Worm (Caenorhabditis elegans): ENCODE data around the gene glt-5.
"Not testable (repeated sequence)": the region's sequence is repeated elsewhere in the genome, so short reads cannot be mapped to it uniquely, and the experiment has no call there.

The glt-5 gene

DNA sequence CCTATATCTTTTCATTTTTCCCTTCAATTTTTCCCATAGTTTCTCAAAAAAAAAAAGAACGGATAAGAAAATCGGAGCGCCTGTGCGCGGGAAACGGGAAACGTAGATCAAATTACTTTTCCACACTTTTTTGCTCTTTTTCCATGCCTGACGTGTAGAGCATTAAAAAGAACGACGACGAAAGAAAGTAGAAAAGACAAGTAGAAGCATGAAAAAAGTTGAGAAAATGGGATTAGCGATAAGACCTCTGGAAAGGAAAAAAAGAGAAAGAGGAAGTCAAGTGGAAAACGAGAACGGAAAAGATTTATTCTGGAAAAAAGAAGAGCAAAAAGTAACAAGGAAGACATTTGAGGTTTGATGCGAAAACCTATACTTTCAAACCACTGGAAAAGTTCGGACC is 19.8 kb upstream of the glt-5 start:
- no peak for TF ChIP-seq tbx-37 (GFP tag; conservative IDR thresholded peaks at IDR 0.05)
- no peak for TF ChIP-seq B0310.2 (tag; optimal IDR thresholded peaks at IDR 0.05)
- no peak for TF ChIP-seq F13C5.2 (tag; optimal IDR thresholded peaks at IDR 0.05)
- no peak for TF ChIP-seq aly-1 (tag; optimal IDR thresholded peaks at IDR 0.05)
- TF ChIP-seq ceh-36 (tag; optimal IDR thresholded peaks at IDR 0.05): no peak
- TF ChIP-seq scrt-1 (GFP tag; IDR thresholded peaks at IDR 0.05): no peak
- no peak for TF ChIP-seq hmbx-1 (tag; optimal IDR thresholded peaks at IDR 0.05)
- no peak for TF ChIP-seq hnd-1 (tag; optimal IDR thresholded peaks at IDR 0.05)
- no peak for TF ChIP-seq pes-1 (GFP tag; IDR thresholded peaks at IDR 0.05)

DNA sequence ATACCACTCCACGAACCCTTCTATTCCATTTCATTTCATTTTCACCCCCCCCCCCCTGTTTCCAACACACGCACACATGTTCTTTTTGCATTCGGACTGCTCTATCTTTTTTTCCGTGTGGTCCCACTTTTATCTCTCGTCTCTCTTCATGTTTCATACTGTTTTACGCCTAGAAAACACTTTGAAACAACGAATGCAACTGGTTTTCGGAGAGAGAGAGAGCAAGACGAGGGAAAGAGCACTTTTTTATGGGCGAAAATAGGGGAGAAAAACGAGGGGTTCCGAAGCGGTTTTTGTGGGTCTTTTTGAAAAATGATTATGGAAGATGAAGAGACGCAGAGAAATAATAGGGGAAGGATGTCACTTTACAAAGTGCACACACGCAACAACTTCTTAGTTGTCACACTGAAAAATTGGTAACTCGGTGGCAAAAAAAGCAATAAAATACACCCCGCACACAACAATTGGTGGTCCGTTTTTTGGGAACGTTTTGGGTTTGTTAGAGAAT is 18.6 kb upstream of the glt-5 start:
- TF ChIP-seq aly-1 (tag; optimal IDR thresholded peaks at IDR 0.05) (no peak), ama-1 (optimal IDR thresholded peaks at IDR 0.05) (no peak), flt-1 (GFP tag; IDR thresholded peaks at IDR 0.05) (no peak), ceh-36 (tag; optimal IDR thresholded peaks at IDR 0.05) (no peak), ets-7 (tag; optimal IDR thresholded peaks at IDR 0.05) (no peak), tbx-11 (GFP tag; IDR thresholded peaks at IDR 0.05) (no peak), ceh-13 (GFP tag; optimal IDR thresholded peaks at IDR 0.05) (no peak), hmg-4 (GFP tag; optimal IDR thresholded peaks at IDR 0.05) (no peak), hmbx-1 (tag; optimal IDR thresholded peaks at IDR 0.05) (no peak)

DNA sequence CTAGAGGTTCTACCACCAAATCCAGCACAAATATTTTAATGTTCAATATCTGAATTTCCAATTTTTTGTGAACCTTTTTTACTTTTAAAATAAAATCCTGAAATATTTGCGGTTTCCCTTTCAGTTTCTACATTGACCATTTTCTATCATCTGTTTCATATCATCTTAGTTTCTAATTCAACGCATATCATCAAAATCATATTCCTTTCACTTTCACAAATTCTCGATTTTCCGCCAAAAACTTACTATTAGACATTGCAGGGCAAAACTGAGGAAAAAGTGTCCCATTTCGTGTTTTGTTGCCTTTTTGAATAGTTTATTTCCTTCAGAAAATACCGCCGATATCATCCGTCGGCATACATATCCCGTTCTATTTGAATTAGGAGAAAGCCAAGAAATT is 16.4 kb upstream of the glt-5 start:
- TF ChIP-seq tra-4 (tag; optimal IDR thresholded peaks at IDR 0.05) (no peak), hmbx-1 (tag; optimal IDR thresholded peaks at IDR 0.05) (no peak), ceh-36 (tag; optimal IDR thresholded peaks at IDR 0.05) (no peak), scrt-1 (GFP tag; IDR thresholded peaks at IDR 0.05) (no peak), hmg-4 (GFP tag; optimal IDR thresholded peaks at IDR 0.05) (no peak), tbx-11 (GFP tag; IDR thresholded peaks at IDR 0.05) (no peak), ama-1 (optimal IDR thresholded peaks at IDR 0.05) (no peak), ets-7 (tag; optimal IDR thresholded peaks at IDR 0.05) (no peak), tbx-37 (GFP tag; conservative IDR thresholded peaks at IDR 0.05) (no peak), pes-1 (GFP tag; IDR thresholded peaks at IDR 0.05) (no peak), B0310.2 (tag; optimal IDR thresholded peaks at IDR 0.05) (no peak)

DNA sequence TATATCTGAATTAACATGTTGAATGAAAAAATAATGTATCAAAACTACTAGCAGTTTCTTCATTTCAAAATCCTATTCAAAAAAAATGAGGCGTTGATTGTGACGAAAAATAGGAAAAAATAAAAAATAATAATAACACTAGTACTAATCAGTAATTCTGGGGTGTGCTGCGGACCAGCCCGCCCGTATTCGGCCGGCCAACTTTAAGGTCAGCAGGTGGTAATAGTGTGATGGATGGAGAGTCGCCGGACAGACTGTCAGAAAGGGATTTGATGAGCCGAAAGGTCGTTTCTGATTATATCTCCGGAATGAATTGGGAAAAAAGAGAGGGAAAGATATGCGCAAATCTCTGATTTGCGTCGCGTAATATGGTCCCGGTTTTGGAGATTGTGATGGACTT is 15.8 kb upstream of the glt-5 start, which contains the start of gene cutl-2:
cutl-2 (minus strand) TSS at position 210 of the 400 bp plus-strand sequence.
- TF ChIP-seq aly-1 (tag; optimal IDR thresholded peaks at IDR 0.05): no peak
- no peak for TF ChIP-seq flt-1 (GFP tag; IDR thresholded peaks at IDR 0.05)
- TF ChIP-seq ama-1 (optimal IDR thresholded peaks at IDR 0.05): no peak
- no peak for TF ChIP-seq hmbx-1 (tag; optimal IDR thresholded peaks at IDR 0.05)
- TF ChIP-seq hnd-1 (tag; optimal IDR thresholded peaks at IDR 0.05): no peak
- TF ChIP-seq ceh-13 (GFP tag; optimal IDR thresholded peaks at IDR 0.05): no peak

DNA sequence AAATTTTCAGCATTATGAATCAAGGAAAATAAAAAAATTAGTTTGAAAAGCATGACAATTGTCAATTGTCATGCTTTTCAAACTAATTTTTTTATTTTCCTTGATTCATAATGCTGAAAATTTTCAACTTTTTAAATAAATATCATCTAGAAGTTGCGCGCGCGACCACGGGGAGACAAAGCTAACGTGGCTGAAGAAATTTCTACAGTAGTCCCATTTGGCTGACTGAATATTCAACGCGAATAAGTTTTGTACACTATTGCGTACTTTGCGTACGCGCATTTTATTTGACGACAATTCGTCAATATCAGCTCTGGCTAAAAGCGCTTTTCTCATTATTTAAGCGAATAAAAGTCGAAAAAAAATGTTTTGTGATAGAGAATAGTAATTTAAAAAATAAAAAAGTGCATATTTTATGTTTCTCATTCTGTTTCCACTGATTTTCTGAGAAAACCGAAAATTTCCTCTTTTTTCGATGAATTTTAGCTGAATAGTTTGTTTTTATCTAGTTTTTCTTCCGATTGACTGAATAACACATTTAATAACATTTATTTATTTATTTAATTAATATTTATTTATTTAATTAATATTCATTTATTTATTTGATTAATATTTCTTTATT is 10.1 kb upstream of the glt-5 start, which contains the start of gene Y53C12A.11:
Y53C12A.11 (minus strand) TSS at position 68 of the 622 bp plus-strand sequence.
- not testable (repeated sequence) for TF ChIP-seq aly-1 (tag; optimal IDR thresholded peaks at IDR 0.05); B0310.2 (tag; optimal IDR thresholded peaks at IDR 0.05); flt-1 (GFP tag; IDR thresholded peaks at IDR 0.05)

DNA sequence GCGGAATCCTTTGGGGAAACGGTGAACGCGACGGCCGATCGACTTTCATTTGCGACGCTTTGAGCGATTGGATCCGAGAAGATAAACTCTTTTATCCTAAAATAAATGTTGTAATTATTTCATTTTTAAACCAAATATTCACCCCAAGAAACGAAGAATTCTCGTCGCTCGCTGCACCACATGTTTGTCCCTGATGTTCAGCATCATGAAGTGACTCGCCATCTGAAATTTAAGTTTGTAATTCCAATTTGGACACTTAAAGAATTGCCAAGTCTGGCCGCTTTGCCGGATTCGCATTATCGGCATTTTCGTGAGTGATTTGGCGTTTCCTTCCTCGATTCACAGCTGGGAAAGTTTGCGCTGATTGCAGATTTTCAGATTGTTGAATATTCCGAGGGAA is 9.2 kb upstream of the glt-5 start, which contains the start of gene Y53C12A.6:
Y53C12A.6 (minus strand) TSS at position 101 of the 400 bp plus-strand sequence.
- no peak for TF ChIP-seq hnd-1 (tag; optimal IDR thresholded peaks at IDR 0.05)
- no peak for TF ChIP-seq sea-1 (GFP tag; conservative IDR thresholded peaks at IDR 0.05)
- TF ChIP-seq ets-7 (tag; optimal IDR thresholded peaks at IDR 0.05): no peak
- no peak for TF ChIP-seq ama-1 (optimal IDR thresholded peaks at IDR 0.05)
- TF ChIP-seq F13C5.2 (tag; optimal IDR thresholded peaks at IDR 0.05): no peak
- TF ChIP-seq B0310.2 (tag; optimal IDR thresholded peaks at IDR 0.05): no peak
- TF ChIP-seq tra-4 (tag; optimal IDR thresholded peaks at IDR 0.05): no peak
- TF ChIP-seq hmg-4 (GFP tag; optimal IDR thresholded peaks at IDR 0.05): no peak
- TF ChIP-seq ceh-13 (GFP tag; optimal IDR thresholded peaks at IDR 0.05): no peak
- TF ChIP-seq hmbx-1 (tag; optimal IDR thresholded peaks at IDR 0.05): no peak
- no peak for TF ChIP-seq tbx-11 (GFP tag; IDR thresholded peaks at IDR 0.05)

DNA sequence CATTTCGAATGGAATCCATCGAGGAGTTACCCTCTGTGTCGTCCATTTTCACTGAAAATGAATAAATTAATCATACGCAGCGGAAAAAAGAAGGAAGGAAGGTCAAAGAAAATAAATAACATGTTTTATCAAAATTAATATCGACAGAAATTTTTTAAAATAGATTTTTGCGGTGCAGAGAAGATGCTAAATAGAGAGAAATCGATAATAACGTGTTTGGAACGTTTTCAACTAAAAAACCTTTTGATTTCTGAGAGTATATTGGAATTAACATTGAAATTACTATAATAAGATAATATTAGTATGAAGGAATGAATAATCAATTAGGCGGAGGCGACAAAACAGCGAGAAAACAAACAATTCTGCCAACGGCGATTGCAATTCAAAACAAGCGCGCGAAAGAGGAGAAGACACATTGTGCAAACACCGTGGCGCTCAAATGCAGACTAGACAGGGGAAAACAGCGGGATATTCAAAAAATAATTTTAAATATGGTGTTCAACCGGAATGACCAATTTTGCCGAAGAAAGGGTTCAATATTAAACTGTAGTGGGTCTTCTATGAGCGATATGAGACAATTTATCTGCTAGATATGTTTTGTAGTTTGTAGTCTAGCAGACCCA is 7.8 kb upstream of the glt-5 start, which contains the start of gene wee-1.3:
wee-1.3 (minus strand) TSS at position 51 of the 623 bp plus-strand sequence.
- no peak for TF ChIP-seq ceh-36 (tag; optimal IDR thresholded peaks at IDR 0.05)
- no peak for TF ChIP-seq tra-4 (tag; optimal IDR thresholded peaks at IDR 0.05)
- no peak for TF ChIP-seq hnd-1 (tag; optimal IDR thresholded peaks at IDR 0.05)
- no peak for TF ChIP-seq flt-1 (GFP tag; IDR thresholded peaks at IDR 0.05)
- no peak for TF ChIP-seq B0310.2 (tag; optimal IDR thresholded peaks at IDR 0.05)
- TF ChIP-seq hmg-4 (GFP tag; optimal IDR thresholded peaks at IDR 0.05): peak; percentile 40
- no peak for TF ChIP-seq pes-1 (GFP tag; IDR thresholded peaks at IDR 0.05)
- TF ChIP-seq tbx-11 (GFP tag; IDR thresholded peaks at IDR 0.05): no peak
- peak; percentile 7; the same call in 1 of the 2 replicates for TF ChIP-seq tbx-37 (GFP tag; conservative IDR thresholded peaks at IDR 0.05)
- no peak for TF ChIP-seq ceh-13 (GFP tag; optimal IDR thresholded peaks at IDR 0.05)
- peak; percentile 74 for TF ChIP-seq F13C5.2 (tag; optimal IDR thresholded peaks at IDR 0.05)

DNA sequence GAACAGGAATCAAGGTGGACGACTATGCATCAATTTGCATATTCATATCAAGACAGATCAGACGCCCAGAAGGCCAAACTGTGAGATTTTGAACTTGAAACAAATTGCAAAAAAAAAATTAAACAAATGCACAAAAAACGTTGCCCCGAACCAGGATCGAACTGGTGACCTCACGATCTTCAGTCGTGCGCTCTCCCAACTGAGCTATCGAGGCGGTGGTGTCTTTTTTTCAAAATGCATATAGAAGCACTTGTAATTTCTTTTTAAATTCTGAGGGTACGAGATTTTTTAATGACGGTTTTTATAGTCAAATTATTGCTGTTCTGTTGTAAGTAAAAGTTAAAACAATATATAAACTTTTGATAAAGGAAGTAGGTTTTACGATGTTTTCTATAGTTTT is 4.4 kb upstream of the glt-5 start:
- no peak for TF ChIP-seq ceh-13 (GFP tag; optimal IDR thresholded peaks at IDR 0.05)
- TF ChIP-seq scrt-1 (GFP tag; IDR thresholded peaks at IDR 0.05): 0 out of 2 replicates have a peak, but pooled peaks have one; percentile 27
- TF ChIP-seq ets-7 (tag; optimal IDR thresholded peaks at IDR 0.05): no peak
- TF ChIP-seq B0310.2 (tag; optimal IDR thresholded peaks at IDR 0.05): no peak
- TF ChIP-seq aly-1 (tag; optimal IDR thresholded peaks at IDR 0.05): no peak
- no peak for TF ChIP-seq tra-4 (tag; optimal IDR thresholded peaks at IDR 0.05)
- TF ChIP-seq pes-1 (GFP tag; IDR thresholded peaks at IDR 0.05): no peak
- 0 out of 2 replicates have a peak, but pooled peaks have one; percentile 28 for TF ChIP-seq sea-1 (GFP tag; conservative IDR thresholded peaks at IDR 0.05)
- no peak for TF ChIP-seq tbx-11 (GFP tag; IDR thresholded peaks at IDR 0.05)
- TF ChIP-seq ceh-36 (tag; optimal IDR thresholded peaks at IDR 0.05): no peak

Measured in whole organism, early embryonic.